Fruit fly (Drosophila melanogaster) S2 (cell line): ENCODE measurements around the gene CG1421.

Source experiments
- CG8478 ChIP-seq: fragments of >200 bp; optimal IDR thresholded peaks from 2 replicates; lab custom pipeline; 2018
- CTCF ChIP-seq, 2 experiments: fragments of >200 bp; optimal IDR thresholded peaks; 2 replicates each; lab custom pipeline; 2018

dm6 chr2L:21860566-21860965 lies 42.2 kb upstream of the CG1421 start:
- TF ChIP-seq CG8478 (lab: Kevin White, UChicago) (no peak), CTCF (optimal IDR thresholded peaks at IDR 0.05; lab: Kevin White, UChicago) (no peak)
